Fruit fly (Drosophila melanogaster): ENCODE data around the gene CG13895.
A peak's percentile ranks its signal among the peaks of the same experiment; 100 is the strongest.

CG13895 gene

DNA sequence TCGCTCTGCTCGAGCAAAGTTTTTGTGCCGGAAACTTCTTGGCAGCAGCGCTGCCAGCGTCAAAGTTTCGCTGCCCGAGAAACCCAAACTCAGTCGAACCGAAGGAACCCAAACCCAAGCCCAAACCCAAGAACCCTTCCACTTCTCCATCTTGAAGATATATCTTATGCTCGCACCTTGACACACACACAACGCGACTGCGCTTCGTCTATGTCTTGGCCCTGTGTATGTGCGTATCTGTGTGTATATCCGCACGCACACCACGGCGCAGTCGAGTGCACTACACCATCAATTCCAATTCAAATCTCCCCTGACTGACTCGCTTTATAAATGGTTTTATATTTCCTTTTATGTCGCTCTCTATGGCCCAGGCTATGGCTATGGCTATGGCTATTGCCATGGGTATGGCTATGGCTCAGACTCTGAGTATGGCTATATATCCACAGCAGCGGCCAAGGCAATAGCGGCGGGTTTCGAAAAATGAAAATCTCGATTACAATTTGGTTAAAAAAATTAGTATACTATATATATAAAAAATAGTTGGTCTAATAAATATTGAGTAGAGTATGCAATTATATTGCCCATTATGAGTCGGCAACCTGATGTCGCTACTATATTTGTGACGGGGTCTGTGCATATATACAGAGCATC lies 11.5 kb downstream of the CG13895 start (continued):
- TF ChIP-seq dpn (GFP tag; optimal IDR thresholded peaks at IDR 0.05) (peak; percentile 66 to 92), gcm (GFP tag; optimal IDR thresholded peaks at IDR 0.05) (peak; percentile 96), schlank (tag; optimal IDR thresholded peaks at IDR 0.05) (peak; percentile 87), H15 (GFP tag; IDR thresholded peaks at IDR 0.05) (peak; percentile 94), chinmo (GFP tag; IDR thresholded peaks at IDR 0.05; ENCODE audit: partially characterized antibody) (0 out of 4 replicates have a peak, but pooled peaks have one; percentile 19), CG6689 (GFP tag; IDR thresholded peaks at IDR 0.05) (peak; percentile 96), amos (GFP tag; IDR thresholded peaks at IDR 0.05; ENCODE audit: partially characterized antibody) (no peak), CG18764 (GFP tag; optimal IDR thresholded peaks at IDR 0.05) (peak; percentile 87), Dip3 (GFP tag; optimal IDR thresholded peaks at IDR 0.05) (peak; percentile 65), CG5180 (GFP tag; optimal IDR thresholded peaks at IDR 0.05) (peak; percentile 85), CG2712 (tag; optimal IDR thresholded peaks at IDR 0.05) (peak; percentile 98), Stat92E (GFP tag; optimal IDR thresholded peaks at IDR 0.05) (peak in 1 of 3 experiments; percentile 94), CG12236 (GFP tag; optimal IDR thresholded peaks at IDR 0.05) (peak; percentile 2), fd96Cb (tag; optimal IDR thresholded peaks at IDR 0.05) (peak; percentile 97), CG11696 (GFP tag; IDR thresholded peaks at IDR 0.05) (peak; percentile 99), pzg (GFP tag; optimal IDR thresholded peaks at IDR 0.05) (peak; percentile 4), CoRest (tag; optimal IDR thresholded peaks at IDR 0.05) (peak; percentile 95), ken (GFP tag; IDR thresholded peaks at IDR 0.05) (peak; percentile 95), scrt (GFP tag; optimal IDR thresholded peaks at IDR 0.05) (peak; percentile 94), CG5953 (GFP tag; IDR thresholded peaks at IDR 0.05) (peak; percentile 88), Hr3 (GFP tag; optimal IDR thresholded peaks at IDR 0.05) (peak; percentile 93), pros (GFP tag; optimal IDR thresholded peaks at IDR 0.05) (peak; percentile 86), pum (GFP tag; optimal IDR thresholded peaks at IDR 0.05) (peak; percentile 64), Poxn (GFP tag; IDR thresholded peaks at IDR 0.05) (peak; percentile 85), CG17612 (GFP tag; IDR thresholded peaks at IDR 0.05) (peak; percentile 78), Ssrp (tag; optimal IDR thresholded peaks at IDR 0.05) (peak; percentile 95), CG15073 (GFP tag; optimal IDR thresholded peaks at IDR 0.05) (peak; percentile 29), Bteb2 (GFP tag; optimal IDR thresholded peaks at IDR 0.05) (peak; percentile 33), CG30403 (GFP tag; optimal IDR thresholded peaks at IDR 0.05) (peak; percentile 92), CG2678 (tag; optimal IDR thresholded peaks at IDR 0.05) (peak; percentile 97), Hmr (GFP tag; optimal IDR thresholded peaks at IDR 0.05) (peak; percentile 96), h (optimal IDR thresholded peaks at IDR 0.05) (no peak), CG10565 (GFP tag; optimal IDR thresholded peaks at IDR 0.05) (peak; percentile 57), onecut (GFP tag; IDR thresholded peaks at IDR 0.05) (peak; percentile 95), HmgZ (tag; optimal IDR thresholded peaks at IDR 0.05) (peak; percentile 96), kay (GFP tag; optimal IDR thresholded peaks at IDR 0.05) (peak; percentile 89), Awh (GFP tag; IDR thresholded peaks at IDR 0.05) (peak; percentile 96), so (GFP tag; IDR thresholded peaks at IDR 0.05) (peak; percentile 96), peb (GFP tag; IDR thresholded peaks at IDR 0.05) (peak; percentile 91), Dll (GFP tag; IDR thresholded peaks at IDR 0.05; ENCODE audit: partially characterized antibody) (no peak), CG34376 (GFP tag; optimal IDR thresholded peaks at IDR 0.05) (peak; percentile 69), nau (GFP tag; optimal IDR thresholded peaks at IDR 0.05) (peak; percentile 93), CG13775 (GFP tag; optimal IDR thresholded peaks at IDR 0.05) (peak; percentile 95), CG33213 (GFP tag; optimal IDR thresholded peaks at IDR 0.05) (peak; percentile 62), CG7271 (tag; optimal IDR thresholded peaks at IDR 0.05) (peak; percentile 94), Ets65A (GFP tag) (peak; percentile 90), exex (tag; optimal IDR thresholded peaks at IDR 0.05) (peak; percentile 70), CG13624 (GFP tag; optimal IDR thresholded peaks at IDR 0.05) (peak; percentile 41), hkb (optimal IDR thresholded peaks at IDR 0.05) (no peak), hkb (GFP tag; IDR thresholded peaks at IDR 0.05) (peak; percentile 98)

All from whole organism, embryonic.